Worm (Caenorhabditis elegans) whole organism, L4 larva: ENCODE results near the gene eelo-2.

Experiments
- F37D6.2 ChIP-seq: sonication (generic microtip); optimal IDR thresholded peaks from 2 replicates; lab custom pipeline; 2016; ENCODE audit warnings: mild to moderate bottlenecking, missing genetic modification characterization, missing compliant biosample characterization
- R02D3.7 ChIP-seq: fragments of 150-350 bp; sonication (generic microtip); optimal IDR thresholded peaks from 3 replicates; lab custom pipeline; 2014; ENCODE audit warnings: missing biosample characterization, missing genetic modification characterization
- T20F7.1 ChIP-seq: fragments of 200-800 bp; sonication (Bioruptor generic); optimal IDR thresholded peaks from 2 replicates; lab custom pipeline; 2018; ENCODE audit warnings: mild to moderate bottlenecking, missing genetic modification characterization, missing compliant biosample characterization
- Y5F2A.4 ChIP-seq: fragments of 200-800 bp; sonication (Bioruptor generic); optimal IDR thresholded peaks from 2 replicates; lab custom pipeline; 2018; ENCODE audit warnings: mild to moderate bottlenecking, missing genetic modification characterization, missing compliant biosample characterization
- Y75B8A.6 ChIP-seq: fragments of 200-800 bp; sonication (Bioruptor generic); IDR thresholded peaks from 2 replicates; pipeline ENCODE4 v1.3.6; 2022; ENCODE audit warnings: missing genetic modification reagents, missing genetic modification characterization, missing compliant biosample characterization
- attf-4 ChIP-seq: sonication (generic microtip); optimal IDR thresholded peaks from 3 replicates; lab custom pipeline; 2017; ENCODE audit warnings: missing biosample characterization, missing genetic modification characterization
- ceh-20 ChIP-seq: fragments of 200-800 bp; sonication (Bioruptor generic); IDR thresholded peaks from 2 replicates; pipeline ENCODE4 v1.3.6; 2022; ENCODE audit warnings: missing genetic modification reagents, missing genetic modification characterization, missing compliant biosample characterization
- ceh-82 ChIP-seq: sonication (generic microtip); optimal IDR thresholded peaks from 2 replicates; lab custom pipeline; 2017; ENCODE audit warnings: missing biosample characterization, missing genetic modification characterization
- ctbp-1 ChIP-seq: fragments of 200-800 bp; sonication (Bioruptor generic); IDR thresholded peaks from 2 replicates; pipeline ENCODE4 v1.3.6; 2022; ENCODE audit warnings: missing genetic modification reagents, missing genetic modification characterization, missing compliant biosample characterization
- daf-19 ChIP-seq: fragments of 200-800 bp; sonication (Bioruptor generic); conservative IDR thresholded peaks from 2 replicates; pipeline ENCODE4 v1.3.6; 2022; ENCODE audit warnings: missing genetic modification characterization, missing compliant biosample characterization
- dpl-1 ChIP-seq: fragments of 150-350 bp; optimal IDR thresholded peaks from 2 replicates; lab custom pipeline; 2014; ENCODE audit warnings: missing biosample characterization, missing genetic modification reagents, missing genetic modification characterization
- dve-1 ChIP-seq: sonication (generic microtip); optimal IDR thresholded peaks from 2 replicates; lab custom pipeline; 2017; ENCODE audit warnings: antibody characterized with exemption, mild to moderate bottlenecking, missing genetic modification characterization, missing compliant biosample characterization; ENCODE audit not compliant: insufficient read depth
- hif-1 ChIP-seq, 2 experiments: sonication (generic microtip); optimal IDR thresholded peaks; 2 replicates each; lab custom pipeline; 2016 to 2017; ENCODE audit warnings: missing compliant biosample characterization in 2 of 2, missing genetic modification characterization in 2 of 2, missing genetic modification reagents in 2 of 2, missing genotype in 2 of 2, mild to moderate bottlenecking in 1 of 2
- lin-13 ChIP-seq: fragments of 150-350 bp; optimal IDR thresholded peaks from 2 replicates; lab custom pipeline; 2014; ENCODE audit warnings: missing biosample characterization, missing genetic modification reagents, missing genetic modification characterization
- lin-15B ChIP-seq: fragments of 150-350 bp; sonication (generic microtip); optimal IDR thresholded peaks from 3 replicates; lab custom pipeline; 2014; ENCODE audit warnings: missing biosample characterization, missing genetic modification characterization
- lin-29 ChIP-seq: fragments of 200-800 bp; sonication (Bioruptor generic); IDR thresholded peaks from 2 replicates; pipeline ENCODE4 v1.3.6; 2022; ENCODE audit warnings: missing genetic modification reagents, missing genetic modification characterization, missing compliant biosample characterization
- lin-38 ChIP-seq: fragments of 200-800 bp; sonication (Bioruptor generic); IDR thresholded peaks from 2 replicates; pipeline ENCODE4 v1.3.6; 2022; ENCODE audit warnings: missing genetic modification reagents, missing genetic modification characterization, missing compliant biosample characterization
- lir-3 ChIP-seq: sonication (generic microtip); optimal IDR thresholded peaks from 2 replicates; lab custom pipeline; 2016; ENCODE audit warnings: mild to moderate bottlenecking, missing genetic modification characterization, missing compliant biosample characterization
- lsy-2 ChIP-seq, 2 experiments: fragments of 150-350 bp in 1 of 2; sonication (generic microtip) in 1 of 2; optimal IDR thresholded peaks; 2 replicates each; lab custom pipeline; 2014 to 2017; ENCODE audit warnings: missing biosample characterization in 2 of 2, missing genetic modification characterization in 2 of 2
- mdl-1 ChIP-seq, 2 experiments: fragments of 150-350 bp in 1 of 2; sonication (generic microtip) in 1 of 2; optimal IDR thresholded peaks; 2 replicates each; lab custom pipeline; 2014 to 2017; ENCODE audit warnings: missing biosample characterization in 2 of 2, missing genetic modification characterization in 2 of 2
- mep-1 ChIP-seq: fragments of 150-350 bp; sonication (generic microtip); optimal IDR thresholded peaks from 3 replicates; lab custom pipeline; 2014; ENCODE audit warnings: missing biosample characterization, missing genetic modification characterization
- mes-2 ChIP-seq: sonication (generic microtip); optimal IDR thresholded peaks from 2 replicates; lab custom pipeline; 2016; ENCODE audit warnings: missing genotype, mild to moderate bottlenecking, missing genetic modification characterization, missing compliant biosample characterization; ENCODE audit not compliant: poor library complexity, severe bottlenecking
- mxl-2 ChIP-seq: fragments of 200-800 bp; sonication (Bioruptor generic); conservative IDR thresholded peaks from 2 replicates; pipeline ENCODE4 v1.3.6; 2022; ENCODE audit warnings: missing genetic modification reagents, missing genetic modification characterization, missing compliant biosample characterization
- mxl-3 ChIP-seq: fragments of 200-800 bp; sonication (Bioruptor generic); optimal IDR thresholded peaks from 2 replicates; lab custom pipeline; 2018; ENCODE audit warnings: mild to moderate bottlenecking, missing genetic modification characterization, missing compliant biosample characterization
- nhr-10 ChIP-seq: fragments of 150-350 bp; optimal IDR thresholded peaks from 2 replicates; lab custom pipeline; 2014; ENCODE audit warnings: missing biosample characterization, missing genetic modification characterization
- nhr-111 ChIP-seq: fragments of 200-800 bp; sonication (Bioruptor generic); optimal IDR thresholded peaks from 2 replicates; lab custom pipeline; 2018; ENCODE audit warnings: mild to moderate bottlenecking, missing genetic modification characterization, missing compliant biosample characterization
- nhr-6 ChIP-seq: fragments of 150-350 bp; optimal IDR thresholded peaks from 2 replicates; lab custom pipeline; 2014; ENCODE audit warnings: missing biosample characterization, missing genetic modification characterization
- pha-4 ChIP-seq, 2 experiments: fragments of 150-350 bp in 1 of 2; fragments of 200-800 bp in 1 of 2; sonication (Bioruptor generic) in 1 of 2; IDR thresholded peaks in 1 of 2; optimal IDR thresholded peaks in 1 of 2; 2 replicates each; pipeline versions ENCODE4 v1.3.6 to Lab custom; 2014 to 2022; ENCODE audit warnings: missing genetic modification characterization in 2 of 2, missing genetic modification reagents in 2 of 2, missing biosample characterization in 1 of 2, missing compliant biosample characterization in 1 of 2
- saeg-2 ChIP-seq: fragments of 200-800 bp; sonication (Bioruptor generic); IDR thresholded peaks from 2 replicates; pipeline ENCODE4 v1.3.6; 2022; ENCODE audit warnings: missing genetic modification reagents, missing genetic modification characterization, missing compliant biosample characterization
- sdz-12 ChIP-seq: fragments of 200-800 bp; sonication (Bioruptor generic); optimal IDR thresholded peaks from 2 replicates; lab custom pipeline; 2018; ENCODE audit warnings: mild to moderate bottlenecking, missing genetic modification characterization, missing compliant biosample characterization
- skn-1 ChIP-seq: fragments of 150-350 bp; optimal IDR thresholded peaks from 2 replicates; lab custom pipeline; 2014; ENCODE audit warnings: missing biosample characterization, missing genetic modification characterization
- snpc-4 ChIP-seq: fragments of 150-350 bp; optimal IDR thresholded peaks from 2 replicates; lab custom pipeline; 2014; ENCODE audit warnings: missing biosample characterization, missing genetic modification characterization
- unc-39 ChIP-seq: sonication (generic microtip); optimal IDR thresholded peaks from 2 replicates; lab custom pipeline; 2017; ENCODE audit warnings: missing biosample characterization, missing genetic modification characterization
- unc-62 ChIP-seq, 3 experiments: fragments of 150-350 bp in 1 of 3; sonication (generic microtip); optimal IDR thresholded peaks in 2 of 3; peaks in 1 of 3; 1 replicate in 1 of 3; 2 replicates in 2 of 3; lab custom pipeline; 2014 to 2017; ENCODE audit warnings: missing biosample characterization in 3 of 3, missing genetic modification characterization in 3 of 3, missing genetic modification reagents in 3 of 3, missing genotype in 1 of 3
- vab-7 ChIP-seq: fragments of 200-800 bp; sonication (Bioruptor generic); IDR thresholded peaks from 2 replicates; pipeline ENCODE4 v1.3.6; 2022; ENCODE audit warnings: missing genetic modification reagents, missing genetic modification characterization, missing compliant biosample characterization
- zfp-3 ChIP-seq: fragments of 200-800 bp; sonication (Bioruptor generic); conservative IDR thresholded peaks from 2 replicates; pipeline ENCODE4 v1.3.6; 2022; ENCODE audit warnings: missing genetic modification reagents, missing genetic modification characterization, missing compliant biosample characterization
- ztf-7 ChIP-seq: fragments of 150-350 bp; optimal IDR thresholded peaks from 2 replicates; lab custom pipeline; 2014; ENCODE audit warnings: missing biosample characterization, missing genetic modification characterization

The eelo-2 gene

ce11 chrIV:17285263-17285662 lies 35.3 kb downstream of the eelo-2 start (continued):
- peak in 1 of 2 experiments; percentile 49 for TF ChIP-seq unc-62 (GFP tag; optimal IDR thresholded peaks at IDR 0.05 in 1 of 2; lab: Kevin White, UChicago)
- no peak for TF ChIP-seq unc-62 (tag; optimal IDR thresholded peaks at IDR 0.05; lab: Kevin White, UChicago)
- 0 out of 2 replicates have a peak, but pooled peaks have one; percentile 20 for TF ChIP-seq Y75B8A.6 (GFP tag; lab: Robert Waterston, UW)
- no peak for TF ChIP-seq unc-39 (tag; lab: Kevin White, UChicago)
- TF ChIP-seq T20F7.1 (GFP tag; lab: Kevin White, UChicago): no peak
- no peak for TF ChIP-seq Y5F2A.4
- peak; percentile 39; the same call in 1 of the 2 replicates for TF ChIP-seq ceh-20 (GFP tag; lab: Robert Waterston, UW)
- no peak for TF ChIP-seq ceh-82
- no peak for TF ChIP-seq sdz-12 (GFP tag; lab: Kevin White, UChicago)
- TF ChIP-seq dve-1 (tag; lab: Kevin White, UChicago): peak; percentile 11
- no peak for TF ChIP-seq mxl-3
- no peak for TF ChIP-seq daf-19 (GFP tag; lab: Robert Waterston, UW)
- TF ChIP-seq mep-1 (tag; lab: Kevin White, UChicago): peak; percentile 12
- TF ChIP-seq zfp-3 (GFP tag; lab: Robert Waterston, UW): no peak
- no peak for TF ChIP-seq nhr-10
- no peak for TF ChIP-seq lin-15B (tag; lab: Kevin White, UChicago)
- no peak for TF ChIP-seq saeg-2
- no peak for TF ChIP-seq snpc-4 (tag; lab: Kevin White, UChicago)
- TF ChIP-seq nhr-111 (GFP tag; lab: Kevin White, UChicago): no peak
- TF ChIP-seq nhr-6: no peak
- no peak for TF ChIP-seq pha-4 (GFP tag; IDR thresholded peaks at IDR 0.05; lab: Robert Waterston, UW)
- no peak for TF ChIP-seq pha-4 (tag; optimal IDR thresholded peaks at IDR 0.05; lab: Kevin White, UChicago)
- TF ChIP-seq lin-13 (GFP tag; lab: Kevin White, UChicago): no peak
- TF ChIP-seq lsy-2 (tag; optimal IDR thresholded peaks at IDR 0.05; lab: Kevin White, UChicago): peak in 1 of 2 experiments; percentile 52
- TF ChIP-seq lir-3 (tag; lab: Kevin White, UChicago): no peak
- TF ChIP-seq mdl-1 (tag; optimal IDR thresholded peaks at IDR 0.05; lab: Kevin White, UChicago): peak in 1 of 2 experiments; percentile 3
- no peak for TF ChIP-seq R02D3.7 (tag; lab: Kevin White, UChicago)
- no peak for TF ChIP-seq dpl-1 (GFP tag; lab: Kevin White, UChicago)
- no peak for TF ChIP-seq attf-4 (tag; lab: Kevin White, UChicago)
- peak in 1 of 2 experiments; percentile 26 for TF ChIP-seq hif-1 (tag; optimal IDR thresholded peaks at IDR 0.05; lab: Kevin White, UChicago)
- TF ChIP-seq mxl-2 (GFP tag; lab: Robert Waterston, UW): no peak
- no peak for TF ChIP-seq lin-29 (GFP tag; lab: Robert Waterston, UW)
- TF ChIP-seq ctbp-1 (GFP tag; lab: Robert Waterston, UW): peak; percentile 63; the same call in 1 of the 2 replicates
- peak; percentile 42 for TF ChIP-seq mes-2 (tag; lab: Kevin White, UChicago)
- no peak for TF ChIP-seq F37D6.2 (tag; lab: Kevin White, UChicago)
- TF ChIP-seq skn-1 (tag; lab: Kevin White, UChicago): no peak
- TF ChIP-seq, all 104 proteins: peak for 13

- TF ChIP-seq vab-7 (GFP tag; lab: Robert Waterston, UW): no peak
- TF ChIP-seq ztf-7: peak; percentile 48
- 0 out of 2 replicates have a peak, but pooled peaks have one; percentile 10 for TF ChIP-seq lin-38 (GFP tag; lab: Robert Waterston, UW)
- peak; percentile 0 for TF ChIP-seq dve-1 (tag; lab: Kevin White, UChicago)
Observed at ce11 chrIV:17287908-17288675, 38.2 kb downstream of the eelo-2 start, which contains the start of gene zipt-7.1. Gene zipt-7.1 (minus strand): TSS chrIV:17288139.
